Worm (Caenorhabditis elegans): ENCODE results near the gene C14A6.3.

ce11 chrV:18098387-18098786 lies 47.8 kb upstream of the C14A6.3 start, which contains the start of gene par-4:
- TF ChIP-seq snpc-4 (tag; optimal IDR thresholded peaks at IDR 0.05) = no peak
- no peak for TF ChIP-seq mep-1 (tag; optimal IDR thresholded peaks at IDR 0.05)
- no peak for TF ChIP-seq Y116A8C.19 (tag; optimal IDR thresholded peaks at IDR 0.05; ENCODE audit: borderline replicate concordance)
- no peak for TF ChIP-seq ceh-63 (GFP tag; optimal IDR thresholded peaks at IDR 0.05)
- TF ChIP-seq fos-1 (tag; optimal IDR thresholded peaks at IDR 0.05) = no peak
- TF ChIP-seq vab-15 (tag; optimal IDR thresholded peaks at IDR 0.05) = no peak
- TF ChIP-seq egl-27 (tag; optimal IDR thresholded peaks at IDR 0.05) = no peak
- no peak for TF ChIP-seq ztf-11 (tag; optimal IDR thresholded peaks at IDR 0.05)
- TF ChIP-seq unc-62 (GFP tag; optimal IDR thresholded peaks at IDR 0.05) = no peak
- no peak for TF ChIP-seq ama-1 (optimal IDR thresholded peaks at IDR 0.05)
- TF ChIP-seq efl-3 (GFP tag; optimal IDR thresholded peaks at IDR 0.05) = no peak
- no peak for TF ChIP-seq swsn-7 (tag; optimal IDR thresholded peaks at IDR 0.05)
- no peak for TF ChIP-seq lin-35 (GFP tag; optimal IDR thresholded peaks at IDR 0.05)

Data from whole organism, L1 larva.